Fruit fly (Drosophila melanogaster) whole organism, embryonic: ENCODE data around the gene CG1307.

Source experiments
- BEAF-32 ChIP-seq: fragments of 200-800 bp; sonication (Bioruptor generic); optimal IDR thresholded peaks from 3 replicates; lab custom pipeline; 2017; ENCODE audit warnings: missing biosample characterization, missing genetic modification characterization, mild to moderate bottlenecking, moderate library complexity, missing genetic modification reagents
- CG11093 ChIP-seq: fragments of 200-800 bp; sonication (Bioruptor generic); IDR thresholded peaks from 3 replicates; pipeline ENCODE4 v1.3.6; 2022; ENCODE audit warnings: missing biosample characterization, missing genetic modification characterization
- CG11398 ChIP-seq: fragments of 200-800 bp; sonication (Bioruptor generic); optimal IDR thresholded peaks from 2 replicates; lab custom pipeline; 2016; ENCODE audit warnings: missing biosample characterization, missing genetic modification characterization
- CG1233 ChIP-seq: fragments of 200-800 bp; sonication (Bioruptor generic); optimal IDR thresholded peaks from 4 replicates; lab custom pipeline; 2018; ENCODE audit warnings: missing biosample characterization, mild to moderate bottlenecking, missing genetic modification characterization
- CG12391 ChIP-seq: fragments of 200-800 bp; sonication (Bioruptor generic); optimal IDR thresholded peaks from 3 replicates; lab custom pipeline; 2018; ENCODE audit warnings: missing biosample characterization, mild to moderate bottlenecking, missing genetic modification characterization, moderate library complexity
- CG13424 ChIP-seq: fragments of 200-800 bp; sonication (Bioruptor generic); optimal IDR thresholded peaks from 2 replicates; lab custom pipeline; 2019; ENCODE audit warnings: missing biosample characterization, mild to moderate bottlenecking, missing genetic modification characterization, moderate library complexity
- CG14014 ChIP-seq: fragments of 200-800 bp; sonication (Bioruptor generic); IDR thresholded peaks from 2 replicates; pipeline ENCODE4 v1.3.6; 2022; ENCODE audit warnings: missing biosample characterization, missing genetic modification characterization
- CG14050 ChIP-seq: fragments of 200-800 bp; sonication (Bioruptor generic); IDR thresholded peaks from 3 replicates; pipeline ENCODE4 v1.3.6; 2022; ENCODE audit warnings: missing biosample characterization, missing genetic modification characterization
- CG17912 ChIP-seq: fragments of 200-800 bp; sonication (Bioruptor generic); optimal IDR thresholded peaks from 2 replicates; lab custom pipeline; 2018; ENCODE audit warnings: missing biosample characterization, mild to moderate bottlenecking, missing genetic modification characterization
- CG33557 ChIP-seq: fragments of 200-800 bp; sonication (Bioruptor generic); optimal IDR thresholded peaks from 2 replicates; lab custom pipeline; 2019; ENCODE audit warnings: missing biosample characterization, mild to moderate bottlenecking, missing genetic modification characterization, moderate library complexity
- CG3407 ChIP-seq: fragments of 200-800 bp; sonication (Bioruptor generic); optimal IDR thresholded peaks from 2 replicates; lab custom pipeline; 2018; ENCODE audit warnings: missing biosample characterization, mild to moderate bottlenecking, missing genetic modification characterization
- CG42726 ChIP-seq: fragments of 200-800 bp; sonication (Bioruptor generic); IDR thresholded peaks from 2 replicates; pipeline ENCODE4 v1.3.6; 2022; ENCODE audit warnings: missing biosample characterization, missing genetic modification characterization; ENCODE audit not compliant: partially characterized antibody
- CG4617 ChIP-seq: fragments of 200-800 bp; sonication (Bioruptor generic); optimal IDR thresholded peaks from 3 replicates; lab custom pipeline; 2016; ENCODE audit warnings: missing biosample characterization, missing genetic modification characterization, borderline replicate concordance
- CG6689 ChIP-seq: fragments of 200-800 bp; sonication (Bioruptor generic); IDR thresholded peaks from 2 replicates; pipeline ENCODE4 v1.3.6; 2022; ENCODE audit warnings: missing biosample characterization, missing genetic modification characterization
- CG6791 ChIP-seq: fragments of 200-800 bp; sonication (Bioruptor generic); IDR thresholded peaks from 3 replicates; pipeline ENCODE4 v1.3.6; 2022; ENCODE audit warnings: missing biosample characterization, missing genetic modification characterization; ENCODE audit not compliant: partially characterized antibody
- CG7357 ChIP-seq: fragments of 200-800 bp; sonication (Bioruptor generic); IDR thresholded peaks from 3 replicates; pipeline ENCODE4 v1.3.6; 2022; ENCODE audit warnings: missing biosample characterization, missing genetic modification characterization
- CG7372 ChIP-seq: fragments of 200-800 bp; sonication (Bioruptor generic); IDR thresholded peaks from 2 replicates; pipeline ENCODE4 v1.3.6; 2022; ENCODE audit warnings: missing biosample characterization, missing genetic modification characterization
- CG9437 ChIP-seq: fragments of 200-800 bp; sonication (Bioruptor generic); optimal IDR thresholded peaks from 2 replicates; lab custom pipeline; 2018; ENCODE audit warnings: missing biosample characterization, mild to moderate bottlenecking, missing genetic modification characterization
- CG9609 ChIP-seq: fragments of 200-800 bp; sonication (Bioruptor generic); optimal IDR thresholded peaks from 3 replicates; lab custom pipeline; 2016; ENCODE audit warnings: missing biosample characterization, missing genetic modification characterization
- CTCF ChIP-seq: fragments of 200-800 bp; sonication (Bioruptor generic); optimal IDR thresholded peaks from 2 replicates; lab custom pipeline; 2017; ENCODE audit warnings: missing biosample characterization, mild to moderate bottlenecking, missing genetic modification characterization, moderate library complexity
- E2f2 ChIP-seq: fragments of 200-800 bp; sonication (Bioruptor generic); IDR thresholded peaks from 2 replicates; pipeline ENCODE4 v1.3.6; 2022; ENCODE audit warnings: missing biosample characterization, missing genetic modification characterization
- Ets97D ChIP-seq: fragments of 200-800 bp; sonication (Bioruptor generic); optimal IDR thresholded peaks from 3 replicates; lab custom pipeline; 2016; ENCODE audit warnings: missing biosample characterization, missing genetic modification characterization
- H2.0 ChIP-seq: fragments of 200-800 bp; sonication (Bioruptor generic); IDR thresholded peaks from 2 replicates; pipeline ENCODE4 v1.3.6; 2022; ENCODE audit warnings: missing biosample characterization, missing genetic modification characterization
- HLHmδ ChIP-seq: fragments of 200-800 bp; sonication (Bioruptor generic); optimal IDR thresholded peaks from 2 replicates; lab custom pipeline; 2018; ENCODE audit warnings: missing biosample characterization, mild to moderate bottlenecking, missing genetic modification characterization, moderate library complexity
- HmgZ ChIP-seq: fragments of 200-800 bp; sonication (Bioruptor generic); optimal IDR thresholded peaks from 2 replicates; lab custom pipeline; 2018; ENCODE audit warnings: missing biosample characterization, mild to moderate bottlenecking, missing genetic modification characterization
- MESR4 ChIP-seq: fragments of 200-800 bp; sonication (Bioruptor generic); optimal IDR thresholded peaks from 2 replicates; lab custom pipeline; 2018; ENCODE audit warnings: missing biosample characterization, mild to moderate bottlenecking, missing genetic modification characterization, moderate library complexity
- Oaz ChIP-seq: fragments of 200-800 bp; sonication (Bioruptor generic); IDR thresholded peaks from 2 replicates; pipeline ENCODE4 v1.3.6; 2022; ENCODE audit warnings: missing biosample characterization, missing genetic modification characterization
- Spps ChIP-seq: fragments of 200-800 bp; sonication (Bioruptor generic); optimal IDR thresholded peaks from 2 replicates; lab custom pipeline; 2018; ENCODE audit warnings: missing biosample characterization, mild to moderate bottlenecking, missing genetic modification characterization
- Sry-δ ChIP-seq: fragments of 200-800 bp; sonication (Bioruptor generic); optimal IDR thresholded peaks from 2 replicates; lab custom pipeline; 2016; ENCODE audit warnings: missing biosample characterization, missing genetic modification characterization
- bcd ChIP-seq: fragments of 200-800 bp; sonication (Bioruptor generic); optimal IDR thresholded peaks from 2 replicates; lab custom pipeline; 2017; ENCODE audit warnings: missing biosample characterization, mild to moderate bottlenecking, missing genetic modification characterization
- bigmax ChIP-seq: fragments of 200-800 bp; sonication (Bioruptor generic); optimal IDR thresholded peaks from 2 replicates; lab custom pipeline; 2018; ENCODE audit warnings: missing biosample characterization, mild to moderate bottlenecking, missing genetic modification characterization
- br ChIP-seq: fragments of >200 bp; optimal IDR thresholded peaks from 2 replicates; lab custom pipeline; 2017
- bsh ChIP-seq, 2 experiments: fragments of 200-800 bp; sonication (Bioruptor generic); optimal IDR thresholded peaks; 2 replicates each; lab custom pipeline; 2017 to 2018; ENCODE audit warnings: mild to moderate bottlenecking in 2 of 2, missing biosample characterization in 2 of 2, missing genetic modification characterization in 2 of 2, moderate library complexity in 1 of 2
- ci ChIP-seq: fragments of 200-800 bp; sonication (Bioruptor generic); IDR thresholded peaks from 3 replicates; pipeline ENCODE4 v1.3.6; 2022; ENCODE audit warnings: missing biosample characterization, missing genetic modification characterization
- fd96Cb ChIP-seq: fragments of 200-800 bp; sonication (Bioruptor generic); optimal IDR thresholded peaks from 2 replicates; lab custom pipeline; 2018; ENCODE audit warnings: missing biosample characterization, mild to moderate bottlenecking, missing genetic modification characterization, moderate library complexity
- gfzf ChIP-seq: fragments of 200-800 bp; sonication (Bioruptor generic); optimal IDR thresholded peaks from 2 replicates; lab custom pipeline; 2016; ENCODE audit warnings: missing biosample characterization, mild to moderate bottlenecking, missing genetic modification characterization, moderate library complexity
- h ChIP-seq: fragments of >200 bp; optimal IDR thresholded peaks from 2 replicates; lab custom pipeline; 2017
- jigr1 ChIP-seq: fragments of 200-800 bp; sonication (Bioruptor generic); IDR thresholded peaks from 3 replicates; pipeline ENCODE4 v1.3.6; 2022; ENCODE audit warnings: missing biosample characterization, missing genetic modification characterization
- lola ChIP-seq, 3 experiments: fragments of >200 bp in 2 of 3; fragments of 200-800 bp in 1 of 3; sonication (Bioruptor generic) in 1 of 3; optimal IDR thresholded peaks; 2 replicates each; lab custom pipeline; 2017 to 2019; ENCODE audit warnings: missing biosample characterization in 3 of 3, missing genetic modification characterization in 3 of 3, mild to moderate bottlenecking in 1 of 3, moderate library complexity in 1 of 3
- luna ChIP-seq: fragments of 200-800 bp; sonication (Bioruptor generic); optimal IDR thresholded peaks from 2 replicates; lab custom pipeline; 2016; ENCODE audit warnings: missing biosample characterization, missing genetic modification characterization
- pb ChIP-seq: fragments of 200-800 bp; sonication (Bioruptor generic); optimal IDR thresholded peaks from 3 replicates; lab custom pipeline; 2016; ENCODE audit warnings: missing biosample characterization, missing genetic modification characterization
- pho ChIP-seq: fragments of 200-800 bp; sonication (Bioruptor generic); optimal IDR thresholded peaks from 2 replicates; lab custom pipeline; 2016; ENCODE audit warnings: missing biosample characterization, missing genetic modification characterization
- phol ChIP-seq: fragments of 200-800 bp; sonication (Bioruptor generic); optimal IDR thresholded peaks from 3 replicates; lab custom pipeline; 2018; ENCODE audit warnings: missing biosample characterization, mild to moderate bottlenecking, missing genetic modification characterization, moderate library complexity
- prd ChIP-seq, 3 experiments: fragments of >200 bp in 2 of 3; fragments of 200-800 bp in 1 of 3; sonication (Bioruptor generic) in 1 of 3; optimal IDR thresholded peaks in 2 of 3; IDR thresholded peaks in 1 of 3; 2 replicates in 2 of 3; 3 replicates in 1 of 3; pipeline versions ENCODE4 v1.3.6 to Lab custom; 2017 to 2022; ENCODE audit warnings: missing biosample characterization in 1 of 3, missing genetic modification characterization in 1 of 3
- pum ChIP-seq: fragments of 200-800 bp; sonication (Bioruptor generic); optimal IDR thresholded peaks from 2 replicates; lab custom pipeline; 2016; ENCODE audit warnings: missing biosample characterization, missing genetic modification characterization
- pzg ChIP-seq: fragments of 200-800 bp; sonication (Bioruptor generic); optimal IDR thresholded peaks from 3 replicates; lab custom pipeline; 2018; ENCODE audit warnings: missing biosample characterization, mild to moderate bottlenecking, missing genetic modification characterization, moderate library complexity
- tx ChIP-seq: fragments of 200-800 bp; sonication (Bioruptor generic); optimal IDR thresholded peaks from 2 replicates; lab custom pipeline; 2016; ENCODE audit warnings: missing biosample characterization, missing genetic modification characterization
- zfh1 ChIP-seq: fragments of 200-800 bp; sonication (Bioruptor generic); IDR thresholded peaks from 3 replicates; pipeline ENCODE4 v1.3.6; 2022; ENCODE audit warnings: missing biosample characterization, missing genetic modification characterization

Gene CG1307

dm6 chr3R:6657278-6658246, at the start of gene CG1307, which contains the start of gene twr (continued):
- no peak for TF ChIP-seq bigmax (GFP tag; lab: Kevin White, UChicago)
- TF ChIP-seq h, result no peak
- TF ChIP-seq MESR4 (GFP tag; lab: Kevin White, UChicago), result peak; percentile 85
- peak; percentile 74 for TF ChIP-seq pzg (GFP tag; lab: Kevin White, UChicago)
- TF ChIP-seq prd (optimal IDR thresholded peaks at IDR 0.05; lab: Kevin White, UChicago), result no peak
- TF ChIP-seq prd (GFP tag; IDR thresholded peaks at IDR 0.05; lab: Robert Waterston, UW), result peak; percentile 26; the same call in 1 of the 3 replicates
- TF ChIP-seq bsh (GFP tag; optimal IDR thresholded peaks at IDR 0.05; lab: Kevin White, UChicago), result peak in 1 of 2 experiments; percentile 50
- peak; percentile 68 for TF ChIP-seq phol (tag; lab: Kevin White, UChicago)
- TF ChIP-seq CG9609 (GFP tag; lab: Kevin White, UChicago), result peak; percentile 12
- 0 out of 2 replicates have a peak, but pooled peaks have one; percentile 12 for TF ChIP-seq H2.0 (GFP tag; lab: Robert Waterston, UW)
- no peak for TF ChIP-seq tx (GFP tag; lab: Kevin White, UChicago)
- peak; percentile 78 for TF ChIP-seq Ets97D (GFP tag; lab: Kevin White, UChicago)
- TF ChIP-seq luna (GFP tag; lab: Kevin White, UChicago), result no peak
- no peak for TF ChIP-seq pum
- TF ChIP-seq fd96Cb (tag; lab: Kevin White, UChicago), result peak; percentile 20
- TF ChIP-seq bcd (GFP tag; lab: Kevin White, UChicago), result peak; percentile 42
- peak; percentile 21 for TF ChIP-seq Sry-δ (GFP tag; lab: Kevin White, UChicago)
- TF ChIP-seq CG7357 (GFP tag; lab: Robert Waterston, UW), result no peak
- peak; percentile 31; the same call in 1 of the 3 replicates for TF ChIP-seq zfh1 (GFP tag; lab: Robert Waterston, UW)
- no peak for TF ChIP-seq pb (GFP tag; lab: Kevin White, UChicago)
- TF ChIP-seq br (lab: Kevin White, UChicago), result no peak
- TF ChIP-seq jigr1 (GFP tag; lab: Robert Waterston, UW), result no peak
- TF ChIP-seq CG4617, result peak; percentile 55
- peak; percentile 41 for TF ChIP-seq CG6689 (GFP tag; lab: Robert Waterston, UW)
- peak; percentile 97 for TF ChIP-seq CG9437 (GFP tag; lab: Kevin White, UChicago)
- TF ChIP-seq CG3407 (GFP tag; lab: Kevin White, UChicago), result peak; percentile 53
- TF ChIP-seq Spps (tag; lab: Kevin White, UChicago), result peak; percentile 24
- peak; percentile 58 for TF ChIP-seq BEAF-32
- peak; percentile 31 for TF ChIP-seq CTCF (GFP tag; lab: Kevin White, UChicago)
- TF ChIP-seq CG11093, result 0 out of 3 replicates have a peak, but pooled peaks have one; percentile 26
- peak; percentile 81 for TF ChIP-seq E2f2
- peak; percentile 59 for TF ChIP-seq CG13424 (tag; lab: Kevin White, UChicago)
- TF ChIP-seq HLHmδ (GFP tag; lab: Kevin White, UChicago), result no peak
- TF ChIP-seq lola (GFP tag; optimal IDR thresholded peaks at IDR 0.05; lab: Kevin White, UChicago), result peak in 1 of 3 experiments; percentile 27
- TF ChIP-seq CG17912 (GFP tag; lab: Kevin White, UChicago), result peak; percentile 15
- 0 out of 2 replicates have a peak, but pooled peaks have one; percentile 15 for TF ChIP-seq CG7372
- TF ChIP-seq HmgZ, result peak; percentile 51
- TF ChIP-seq CG11398, result no peak
- TF ChIP-seq Oaz (GFP tag; lab: Robert Waterston, UW), result no peak
- peak; percentile 38 for TF ChIP-seq CG12391 (tag; lab: Kevin White, UChicago)
- TF ChIP-seq ci (GFP tag; lab: Robert Waterston, UW), result peak; percentile 71; the same call in 1 of the 3 replicates
- TF ChIP-seq CG1233 (GFP tag; lab: Kevin White, UChicago), result peak; percentile 42
- peak; percentile 76 for TF ChIP-seq gfzf
- no peak for TF ChIP-seq CG14050 (GFP tag; lab: Robert Waterston, UW)
- peak; percentile 41 for TF ChIP-seq CG33557 (GFP tag; lab: Kevin White, UChicago)
- no peak for TF ChIP-seq CG14014 (GFP tag; lab: Robert Waterston, UW)
- TF ChIP-seq CG42726 (GFP tag; lab: Robert Waterston, UW), result no peak
- 0 out of 3 replicates have a peak, but pooled peaks have one; percentile 17 for TF ChIP-seq CG6791 (GFP tag; lab: Robert Waterston, UW)
- TF ChIP-seq pho (GFP tag; lab: Kevin White, UChicago), result no peak
